Worm (Caenorhabditis elegans): Measurements from ENCODE around the gene oxy-4.

oxy-4 gene

DNA sequence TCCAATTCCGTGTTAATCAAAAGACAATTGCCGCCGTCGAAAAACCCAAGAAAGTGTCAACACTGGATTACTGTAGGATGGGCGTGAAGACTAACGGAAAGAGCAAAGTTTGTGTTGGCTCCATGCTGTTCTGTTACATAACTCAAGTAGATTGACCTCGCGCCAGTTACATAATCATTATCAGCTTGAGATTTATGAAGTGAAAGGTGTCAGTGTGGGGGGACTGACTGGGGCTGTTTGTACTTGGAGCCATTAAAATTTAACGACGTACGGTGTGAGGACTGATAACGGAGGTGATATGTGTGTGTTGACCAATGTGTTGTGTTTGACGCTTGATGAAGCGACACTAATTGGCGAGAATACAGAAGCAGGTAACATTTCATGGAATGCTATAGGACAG lies 11.8 kb downstream of the oxy-4 start:
- TF ChIP-seq lin-13 (tag; optimal IDR thresholded peaks at IDR 0.05): no peak
- TF ChIP-seq ceh-39 (tag; optimal IDR thresholded peaks at IDR 0.05): no peak
- no peak for TF ChIP-seq unc-39 (tag; optimal IDR thresholded peaks at IDR 0.05)
- no peak for TF ChIP-seq nhr-237 (tag; optimal IDR thresholded peaks at IDR 0.05)
- no peak for TF ChIP-seq unc-120 (tag; optimal IDR thresholded peaks at IDR 0.05; ENCODE audit: poor library complexity, severe bottlenecking)
- TF ChIP-seq ztf-11 (tag; optimal IDR thresholded peaks at IDR 0.05): no peak
- TF ChIP-seq blmp-1 (tag; optimal IDR thresholded peaks at IDR 0.05): no peak
- no peak for TF ChIP-seq cnd-1 (tag; optimal IDR thresholded peaks at IDR 0.05)

DNA sequence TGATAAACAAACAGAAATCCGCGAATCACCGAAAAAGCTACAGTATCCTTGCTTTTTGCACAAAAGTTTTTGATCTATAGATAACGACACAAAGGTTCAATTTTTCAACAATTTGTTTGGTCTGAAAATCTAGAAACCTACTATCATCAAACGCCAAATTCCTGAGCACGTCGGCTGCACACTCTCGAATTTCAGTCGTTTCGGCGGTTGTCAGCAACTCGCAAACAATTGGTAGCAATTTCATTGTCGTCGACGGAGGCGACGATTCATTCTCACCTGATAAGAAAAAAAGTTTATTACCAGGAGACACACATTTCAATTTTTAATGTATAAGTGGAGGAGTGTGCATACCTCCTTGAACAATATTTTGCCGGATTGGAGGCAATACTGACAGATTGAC lies 12.7 kb downstream of the oxy-4 start:
- TF ChIP-seq nhr-28 (tag; optimal IDR thresholded peaks at IDR 0.05) (no peak), sptf-1 (tag; optimal IDR thresholded peaks at IDR 0.05) (no peak), flh-1 (GFP tag; optimal IDR thresholded peaks at IDR 0.05) (no peak), lin-13 (tag; optimal IDR thresholded peaks at IDR 0.05) (no peak), nhr-2 (tag; optimal IDR thresholded peaks at IDR 0.05) (no peak), sem-2 (GFP tag; optimal IDR thresholded peaks at IDR 0.05) (no peak), nhr-237 (tag; optimal IDR thresholded peaks at IDR 0.05) (no peak)

ce11 chrIII:5144169-5144568 lies 14.4 kb downstream of the oxy-4 start:
- TF ChIP-seq cnd-1 (tag; optimal IDR thresholded peaks at IDR 0.05) (no peak), ceh-43 (GFP tag; optimal IDR thresholded peaks at IDR 0.05) (no peak), nhr-237 (tag; optimal IDR thresholded peaks at IDR 0.05) (no peak), bed-3 (GFP tag; optimal IDR thresholded peaks at IDR 0.05) (no peak), mab-5 (tag; optimal IDR thresholded peaks at IDR 0.05) (no peak), M03D4.4 (tag; optimal IDR thresholded peaks at IDR 0.05) (no peak), mls-2 (tag; optimal IDR thresholded peaks at IDR 0.05) (no peak), snpc-4 (tag; optimal IDR thresholded peaks at IDR 0.05) (no peak), lin-32 (GFP tag; optimal IDR thresholded peaks at IDR 0.05) (no peak), unc-120 (tag; optimal IDR thresholded peaks at IDR 0.05; ENCODE audit: poor library complexity, severe bottlenecking) (no peak), lin-13 (tag; optimal IDR thresholded peaks at IDR 0.05) (no peak)

- peak; percentile 49 for TF ChIP-seq ces-1 (GFP tag; optimal IDR thresholded peaks at IDR 0.05)
- no peak for TF ChIP-seq hlh-1 (tag; optimal IDR thresholded peaks at IDR 0.05)
- peak; percentile 52 for TF ChIP-seq nhr-2 (tag; optimal IDR thresholded peaks at IDR 0.05)
Observed at ce11 chrIII:5143520-5143919, 15.1 kb downstream of the oxy-4 start.

DNA sequence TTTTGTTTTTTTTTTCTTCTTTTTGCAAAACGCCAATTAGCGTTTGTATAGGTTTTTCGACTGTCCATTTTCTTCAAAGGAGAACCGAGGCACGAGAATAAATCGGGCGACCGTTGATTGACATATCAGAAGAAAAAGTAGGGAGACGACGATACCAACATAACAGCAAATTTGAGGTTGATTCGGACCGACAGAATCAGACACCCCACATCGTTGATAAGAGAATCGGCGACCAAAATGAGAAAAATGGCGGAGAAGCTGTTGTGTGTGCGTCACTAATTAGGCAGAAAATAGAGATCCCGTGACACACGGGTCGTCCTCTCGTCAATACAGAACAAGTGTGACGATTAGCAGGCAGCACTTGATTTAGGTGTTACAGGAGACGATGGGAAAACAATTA lies 16.6 kb downstream of the oxy-4 start:
- TF ChIP-seq lin-13 (tag; optimal IDR thresholded peaks at IDR 0.05) (no peak), ztf-11 (tag; optimal IDR thresholded peaks at IDR 0.05) (no peak), mls-2 (tag; optimal IDR thresholded peaks at IDR 0.05) (no peak), mep-1 (tag; optimal IDR thresholded peaks at IDR 0.05) (no peak), blmp-1 (tag; optimal IDR thresholded peaks at IDR 0.05) (no peak), sptf-1 (tag; optimal IDR thresholded peaks at IDR 0.05) (no peak), lin-32 (GFP tag; optimal IDR thresholded peaks at IDR 0.05) (no peak), elt-1 (tag; optimal IDR thresholded peaks at IDR 0.05; ENCODE audit: borderline replicate concordance, insufficient read depth) (no peak), zip-8 (tag; optimal IDR thresholded peaks at IDR 0.05) (no peak), pha-4 (tag; optimal IDR thresholded peaks at IDR 0.05) (no peak), sem-2 (GFP tag; optimal IDR thresholded peaks at IDR 0.05) (no peak), nhr-28 (tag; optimal IDR thresholded peaks at IDR 0.05) (no peak), drap-1 (GFP tag; optimal IDR thresholded peaks at IDR 0.05) (no peak), flh-1 (GFP tag; optimal IDR thresholded peaks at IDR 0.05) (no peak), snpc-4 (tag; optimal IDR thresholded peaks at IDR 0.05) (no peak), M03D4.4 (tag; optimal IDR thresholded peaks at IDR 0.05) (no peak), tbx-8 (GFP tag; optimal IDR thresholded peaks at IDR 0.05) (no peak), nhr-237 (tag; optimal IDR thresholded peaks at IDR 0.05) (no peak)

DNA sequence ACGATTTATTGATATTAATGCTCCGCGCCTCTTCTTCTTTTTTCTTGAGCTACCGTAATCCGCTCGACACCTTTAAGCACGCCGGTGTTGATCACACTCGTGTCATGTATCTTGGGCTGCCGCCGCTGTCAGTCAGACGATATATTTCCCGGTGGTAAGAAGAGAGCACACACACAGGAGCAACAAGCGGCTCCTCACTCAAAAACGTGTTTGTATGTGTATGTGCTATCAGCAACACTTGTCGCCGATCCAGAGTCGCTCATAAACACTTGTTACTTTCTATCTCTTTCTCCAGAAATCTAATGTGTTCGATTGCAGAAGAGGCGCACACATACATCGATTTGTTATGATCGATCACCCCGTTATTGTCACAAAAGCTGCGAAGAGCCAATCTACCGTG lies 18.0 kb downstream of the oxy-4 start:
- TF ChIP-seq unc-62 (GFP tag; optimal IDR thresholded peaks at IDR 0.05) (peak; percentile 49), hlh-1 (tag; optimal IDR thresholded peaks at IDR 0.05) (peak; percentile 66), M03D4.4 (tag; optimal IDR thresholded peaks at IDR 0.05) (no peak)

Data from whole organism, mixed stage, embryonic.